Worm (Caenorhabditis elegans) whole organism, early embryonic: Measurements from ENCODE around the gene cytb-5.1.

ENCODE experiments used
- B0310.2 ChIP-seq: sonication (generic microtip); optimal IDR thresholded peaks from 2 replicates; lab custom pipeline; 2016; ENCODE audit warnings: mild to moderate bottlenecking, missing genetic modification characterization, missing compliant biosample characterization
- F13C5.2 ChIP-seq: sonication (generic microtip); optimal IDR thresholded peaks from 2 replicates; lab custom pipeline; 2017; ENCODE audit warnings: mild to moderate bottlenecking, missing genetic modification characterization, inconsistent platforms, missing compliant biosample characterization
- aly-1 ChIP-seq: sonication (generic microtip); optimal IDR thresholded peaks from 2 replicates; lab custom pipeline; 2016; ENCODE audit warnings: missing genetic modification characterization, missing compliant biosample characterization
- ama-1 ChIP-seq: fragments of 150-350 bp; optimal IDR thresholded peaks from 2 replicates; lab custom pipeline; 2014
- ceh-13 ChIP-seq: fragments of 200-800 bp; sonication (Bioruptor generic); optimal IDR thresholded peaks from 2 replicates; lab custom pipeline; 2018; ENCODE audit warnings: mild to moderate bottlenecking, missing genetic modification characterization, missing compliant biosample characterization
- ceh-36 ChIP-seq: sonication (generic microtip); optimal IDR thresholded peaks from 2 replicates; lab custom pipeline; 2016; ENCODE audit warnings: missing genetic modification characterization, inconsistent platforms, missing compliant biosample characterization
- ets-7 ChIP-seq: sonication (generic microtip); optimal IDR thresholded peaks from 2 replicates; lab custom pipeline; 2016; ENCODE audit warnings: missing genotype, missing genetic modification characterization, missing compliant biosample characterization
- flt-1 ChIP-seq: fragments of 200-800 bp; sonication (Bioruptor generic); IDR thresholded peaks from 2 replicates; pipeline ENCODE4 v1.3.6; 2022; ENCODE audit warnings: missing genetic modification characterization, missing compliant biosample characterization
- hmbx-1 ChIP-seq: sonication (generic microtip); optimal IDR thresholded peaks from 2 replicates; lab custom pipeline; 2016; ENCODE audit warnings: mild to moderate bottlenecking, missing genetic modification characterization, missing compliant biosample characterization
- hmg-4 ChIP-seq: fragments of 200-800 bp; sonication (Bioruptor generic); optimal IDR thresholded peaks from 2 replicates; lab custom pipeline; 2018; ENCODE audit warnings: mild to moderate bottlenecking, missing genetic modification characterization, missing compliant biosample characterization
- hnd-1 ChIP-seq: sonication (generic microtip); optimal IDR thresholded peaks from 2 replicates; lab custom pipeline; 2016; ENCODE audit warnings: missing genetic modification characterization, missing compliant biosample characterization
- pes-1 ChIP-seq: fragments of 200-800 bp; sonication (Bioruptor generic); IDR thresholded peaks from 2 replicates; pipeline ENCODE4 v1.3.6; 2022; ENCODE audit warnings: missing genetic modification reagents, missing genetic modification characterization, missing compliant biosample characterization
- scrt-1 ChIP-seq: fragments of 200-800 bp; sonication (Bioruptor generic); IDR thresholded peaks from 2 replicates; pipeline ENCODE4 v1.3.6; 2022; ENCODE audit warnings: missing genetic modification characterization, missing compliant biosample characterization
- sea-1 ChIP-seq: fragments of 200-800 bp; sonication (Bioruptor generic); conservative IDR thresholded peaks from 2 replicates; pipeline ENCODE4 v1.3.6; 2022; ENCODE audit warnings: missing genetic modification characterization, missing compliant biosample characterization
- tbx-11 ChIP-seq: fragments of 200-800 bp; sonication (Bioruptor generic); IDR thresholded peaks from 2 replicates; pipeline ENCODE4 v1.3.6; 2022; ENCODE audit warnings: missing genetic modification characterization, missing compliant biosample characterization
- tbx-37 ChIP-seq: fragments of 200-800 bp; sonication (Bioruptor generic); conservative IDR thresholded peaks from 2 replicates; pipeline ENCODE4 v1.3.6; 2022; ENCODE audit warnings: missing genetic modification reagents, missing genetic modification characterization, missing compliant biosample characterization
- tra-4 ChIP-seq: sonication (generic microtip); optimal IDR thresholded peaks from 2 replicates; lab custom pipeline; 2017; ENCODE audit warnings: missing genetic modification characterization, missing compliant biosample characterization

cytb-5.1 gene

DNA sequence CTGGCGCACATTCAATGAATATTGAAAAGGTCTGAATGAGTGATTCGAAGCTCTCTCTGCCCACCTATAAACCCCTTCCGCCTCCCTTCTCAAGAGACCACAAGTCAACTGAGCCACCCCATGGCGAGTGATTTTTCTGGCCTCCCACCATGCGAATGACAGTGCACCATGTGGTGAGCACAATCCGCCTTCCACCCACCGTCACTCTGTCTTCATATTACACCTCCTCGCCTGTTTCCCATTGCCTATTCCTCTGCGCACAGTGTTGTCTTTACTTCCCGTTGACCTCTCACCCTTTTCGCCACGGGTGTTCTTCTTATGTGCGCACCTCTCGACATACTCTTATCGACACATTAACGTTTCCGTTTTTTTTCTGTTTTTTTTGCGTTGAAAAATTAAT is 25.2 kb downstream of the cytb-5.1 start:
- TF ChIP-seq ets-7 (peak; percentile 29), hmg-4 (peak; percentile 70), ceh-36 (tag; lab: Kevin White, UChicago) (no peak), scrt-1 (GFP tag; lab: Robert Waterston, UW) (no peak), pes-1 (no peak), ama-1 (lab: Kevin White, UChicago) (no peak), tbx-11 (GFP tag; lab: Robert Waterston, UW) (no peak), aly-1 (peak; percentile 67), tbx-37 (GFP tag; lab: Robert Waterston, UW) (no peak), B0310.2 (tag; lab: Kevin White, UChicago) (no peak), hmbx-1 (no peak), hnd-1 (tag; lab: Kevin White, UChicago) (no peak), sea-1 (GFP tag; lab: Robert Waterston, UW) (peak; percentile 58; the same call in 1 of the 2 replicates)

DNA sequence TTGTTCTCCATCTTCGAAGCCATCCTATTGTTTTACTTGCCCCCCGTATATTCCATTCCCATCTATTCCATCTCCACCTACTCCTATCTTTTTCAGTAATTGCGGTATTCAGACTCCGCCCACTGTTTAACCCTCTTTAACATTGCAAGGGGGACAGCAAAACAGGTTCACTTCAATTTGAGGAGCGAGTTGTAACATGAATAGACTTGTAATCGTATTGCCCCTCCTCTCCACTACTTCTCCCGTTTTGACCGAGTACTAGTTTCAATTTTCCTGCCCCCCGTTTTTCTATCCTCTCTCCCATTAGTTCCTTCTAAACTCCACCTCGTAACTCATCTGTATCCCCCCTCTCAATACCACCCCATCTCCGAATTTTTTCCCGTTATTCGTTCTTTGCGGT is 26.8 kb downstream of the cytb-5.1 start:
- TF ChIP-seq flt-1 (GFP tag; lab: Robert Waterston, UW) (no peak), tbx-37 (GFP tag; lab: Robert Waterston, UW) (no peak), hmg-4 (no peak), aly-1 (no peak), hnd-1 (tag; lab: Kevin White, UChicago) (no peak), scrt-1 (GFP tag; lab: Robert Waterston, UW) (no peak), ets-7 (no peak), pes-1 (no peak), B0310.2 (tag; lab: Kevin White, UChicago) (no peak), F13C5.2 (tag; lab: Kevin White, UChicago) (no peak), ceh-13 (GFP tag; lab: Kevin White, UChicago) (no peak), tbx-11 (GFP tag; lab: Robert Waterston, UW) (no peak), ceh-36 (tag; lab: Kevin White, UChicago) (no peak), sea-1 (GFP tag; lab: Robert Waterston, UW) (no peak), hmbx-1 (no peak), ama-1 (lab: Kevin White, UChicago) (no peak), tra-4 (tag; lab: Kevin White, UChicago) (no peak)

DNA sequence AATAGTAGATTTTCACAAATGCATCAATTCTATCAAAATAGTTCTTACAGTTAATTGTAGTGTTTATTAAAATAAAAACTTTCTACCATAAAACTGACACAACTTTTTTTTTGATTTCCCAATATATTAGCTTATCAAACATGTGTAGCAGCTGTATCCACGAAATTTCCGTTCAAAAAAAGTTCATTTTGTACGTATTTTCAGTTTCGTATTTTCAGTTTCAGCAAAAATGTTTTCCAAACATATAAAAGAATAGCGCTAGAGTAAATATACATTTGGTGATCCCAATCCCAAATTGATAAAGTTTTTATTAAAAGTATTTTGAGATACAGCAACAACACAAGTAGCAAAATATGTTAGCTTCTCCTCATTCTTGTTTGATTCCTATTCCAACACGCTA is 27.7 kb downstream of the cytb-5.1 start:
- TF ChIP-seq ceh-13 (GFP tag; lab: Kevin White, UChicago), result no peak
- no peak for TF ChIP-seq hmbx-1
- no peak for TF ChIP-seq flt-1 (GFP tag; lab: Robert Waterston, UW)
- no peak for TF ChIP-seq pes-1
- TF ChIP-seq tbx-11 (GFP tag; lab: Robert Waterston, UW), result no peak
- TF ChIP-seq tra-4 (tag; lab: Kevin White, UChicago), result no peak
- TF ChIP-seq sea-1 (GFP tag; lab: Robert Waterston, UW), result no peak
- TF ChIP-seq hmg-4, result no peak
- TF ChIP-seq tbx-37 (GFP tag; lab: Robert Waterston, UW), result no peak
- TF ChIP-seq ceh-36 (tag; lab: Kevin White, UChicago), result no peak
- no peak for TF ChIP-seq ama-1 (lab: Kevin White, UChicago)
- no peak for TF ChIP-seq hnd-1 (tag; lab: Kevin White, UChicago)
- TF ChIP-seq F13C5.2 (tag; lab: Kevin White, UChicago), result no peak
- TF ChIP-seq aly-1, result no peak
- no peak for TF ChIP-seq scrt-1 (GFP tag; lab: Robert Waterston, UW)

- TF ChIP-seq hmg-4 (no peak), tbx-37 (GFP tag; lab: Robert Waterston, UW) (no peak), ama-1 (lab: Kevin White, UChicago) (no peak), ceh-36 (tag; lab: Kevin White, UChicago) (no peak), aly-1 (no peak), sea-1 (GFP tag; lab: Robert Waterston, UW) (no peak), F13C5.2 (tag; lab: Kevin White, UChicago) (no peak), hnd-1 (tag; lab: Kevin White, UChicago) (no peak), hmbx-1 (no peak), flt-1 (GFP tag; lab: Robert Waterston, UW) (no peak), pes-1 (no peak), B0310.2 (tag; lab: Kevin White, UChicago) (no peak), scrt-1 (GFP tag; lab: Robert Waterston, UW) (no peak), ets-7 (no peak), ceh-13 (GFP tag; lab: Kevin White, UChicago) (no peak), tbx-11 (GFP tag; lab: Robert Waterston, UW) (no peak), tra-4 (tag; lab: Kevin White, UChicago) (no peak)
Observed at ce11 chrX:14029872-14030271, 28.1 kb downstream of the cytb-5.1 start.

ce11 chrX:14030524-14030923 is 28.8 kb downstream of the cytb-5.1 start:
- TF ChIP-seq F13C5.2 (tag; lab: Kevin White, UChicago) (no peak), ama-1 (lab: Kevin White, UChicago) (no peak), hnd-1 (tag; lab: Kevin White, UChicago) (no peak), tra-4 (tag; lab: Kevin White, UChicago) (no peak), ceh-36 (tag; lab: Kevin White, UChicago) (no peak), B0310.2 (tag; lab: Kevin White, UChicago) (no peak), hmg-4 (no peak), ets-7 (no peak), aly-1 (no peak), tbx-37 (GFP tag; lab: Robert Waterston, UW) (no peak), pes-1 (no peak), tbx-11 (GFP tag; lab: Robert Waterston, UW) (no peak), scrt-1 (GFP tag; lab: Robert Waterston, UW) (no peak), ceh-13 (GFP tag; lab: Kevin White, UChicago) (no peak), sea-1 (GFP tag; lab: Robert Waterston, UW) (no peak), hmbx-1 (no peak), flt-1 (GFP tag; lab: Robert Waterston, UW) (no peak)

DNA sequence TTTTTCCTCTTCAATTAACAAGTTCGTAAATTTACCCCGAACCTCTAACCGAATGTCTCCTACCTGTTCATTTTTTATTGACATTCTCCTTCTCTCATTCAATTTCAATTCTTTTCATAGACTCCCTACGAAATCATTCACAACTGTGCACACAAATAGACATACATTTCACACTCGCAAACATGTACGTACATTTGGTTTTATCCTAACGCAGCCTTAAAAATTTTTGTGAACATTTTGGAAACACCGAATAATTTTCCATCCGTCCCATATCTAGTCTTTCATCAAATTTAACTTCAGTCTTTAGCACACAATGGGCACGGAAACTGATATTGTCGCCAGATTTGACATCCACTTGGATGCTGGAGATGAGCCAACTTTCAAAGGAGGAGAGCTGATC is 31.8 kb downstream of the cytb-5.1 start, which contains the start of gene arrd-25:
arrd-25 (plus strand) TSS at position 301 of the 400 bp plus-strand sequence.
- TF ChIP-seq tbx-37 (GFP tag; lab: Robert Waterston, UW) (no peak), B0310.2 (tag; lab: Kevin White, UChicago) (no peak), hmg-4 (no peak), hmbx-1 (no peak), ets-7 (no peak), F13C5.2 (tag; lab: Kevin White, UChicago) (no peak), tbx-11 (GFP tag; lab: Robert Waterston, UW) (no peak), hnd-1 (tag; lab: Kevin White, UChicago) (no peak), sea-1 (GFP tag; lab: Robert Waterston, UW) (no peak), ceh-36 (tag; lab: Kevin White, UChicago) (no peak), pes-1 (no peak), ceh-13 (GFP tag; lab: Kevin White, UChicago) (no peak), ama-1 (lab: Kevin White, UChicago) (no peak), scrt-1 (GFP tag; lab: Robert Waterston, UW) (no peak), flt-1 (GFP tag; lab: Robert Waterston, UW) (no peak), aly-1 (no peak), tra-4 (tag; lab: Kevin White, UChicago) (no peak)
